Fruit fly (Drosophila melanogaster) whole organism, embryonic: ENCODE results near the gene Jhbp12.

Experiments used
- Blimp-1 ChIP-seq: fragments of 200-800 bp; sonication (Bioruptor generic); optimal IDR thresholded peaks from 3 replicates; lab custom pipeline; 2018; ENCODE audit warnings: missing biosample characterization, missing genetic modification characterization, mild to moderate bottlenecking, moderate library complexity, missing genetic modification reagents
- CG10366 ChIP-seq: fragments of 200-800 bp; sonication (Bioruptor generic); IDR thresholded peaks from 2 replicates; pipeline ENCODE4 v1.3.6; 2022; ENCODE audit warnings: missing biosample characterization, missing genetic modification characterization
- CG11696 ChIP-seq: fragments of 200-800 bp; sonication (Bioruptor generic); IDR thresholded peaks from 2 replicates; pipeline ENCODE4 v1.3.6; 2022; ENCODE audit warnings: missing biosample characterization, missing genetic modification characterization
- CG1233 ChIP-seq: fragments of 200-800 bp; sonication (Bioruptor generic); optimal IDR thresholded peaks from 4 replicates; lab custom pipeline; 2018; ENCODE audit warnings: missing biosample characterization, mild to moderate bottlenecking, missing genetic modification characterization
- CG13296 ChIP-seq: fragments of 200-800 bp; sonication (Bioruptor generic); optimal IDR thresholded peaks from 3 replicates; lab custom pipeline; 2018; ENCODE audit warnings: missing biosample characterization, mild to moderate bottlenecking, missing genetic modification characterization
- CG13424 ChIP-seq: fragments of 200-800 bp; sonication (Bioruptor generic); optimal IDR thresholded peaks from 2 replicates; lab custom pipeline; 2019; ENCODE audit warnings: missing biosample characterization, mild to moderate bottlenecking, missing genetic modification characterization, moderate library complexity
- CG14710 ChIP-seq: fragments of 200-800 bp; sonication (Bioruptor generic); optimal IDR thresholded peaks from 3 replicates; lab custom pipeline; 2019; ENCODE audit warnings: missing biosample characterization, mild to moderate bottlenecking, missing genetic modification characterization, moderate library complexity
- CG15514 ChIP-seq: fragments of 200-800 bp; sonication (Bioruptor generic); optimal IDR thresholded peaks from 3 replicates; lab custom pipeline; 2017; ENCODE audit warnings: missing biosample characterization, missing genetic modification characterization, mild to moderate bottlenecking, moderate library complexity, missing genetic modification reagents
- CG16863 ChIP-seq: fragments of 200-800 bp; sonication (Bioruptor generic); optimal IDR thresholded peaks from 3 replicates; lab custom pipeline; 2016; ENCODE audit warnings: missing biosample characterization, missing genetic modification characterization
- CG2120 ChIP-seq: fragments of 200-800 bp; sonication (Bioruptor generic); optimal IDR thresholded peaks from 3 replicates; lab custom pipeline; 2016; ENCODE audit warnings: missing biosample characterization, missing genetic modification characterization
- CG3065 ChIP-seq: fragments of 200-800 bp; sonication (Bioruptor generic); optimal IDR thresholded peaks from 2 replicates; lab custom pipeline; 2016; ENCODE audit warnings: missing biosample characterization, missing genetic modification characterization
- CG3281 ChIP-seq: fragments of 200-800 bp; sonication (Bioruptor generic); optimal IDR thresholded peaks from 3 replicates; lab custom pipeline; 2017; ENCODE audit warnings: missing biosample characterization, mild to moderate bottlenecking, missing genetic modification characterization
- CG34224 ChIP-seq: fragments of 200-800 bp; sonication (Bioruptor generic); IDR thresholded peaks from 3 replicates; pipeline ENCODE4 v1.3.6; 2022; ENCODE audit warnings: missing biosample characterization, missing genetic modification characterization; ENCODE audit not compliant: partially characterized antibody
- CG34376 ChIP-seq: fragments of 200-800 bp; sonication (Bioruptor generic); optimal IDR thresholded peaks from 2 replicates; lab custom pipeline; 2018; ENCODE audit warnings: missing biosample characterization, mild to moderate bottlenecking, missing genetic modification characterization
- CG3995 ChIP-seq: fragments of 200-800 bp; sonication (Bioruptor generic); optimal IDR thresholded peaks from 3 replicates; lab custom pipeline; 2016; ENCODE audit warnings: missing biosample characterization, missing genetic modification characterization
- CG6765 ChIP-seq: fragments of 200-800 bp; sonication (Bioruptor generic); optimal IDR thresholded peaks from 3 replicates; lab custom pipeline; 2017; ENCODE audit warnings: missing biosample characterization, mild to moderate bottlenecking, missing genetic modification characterization
- CG6813 ChIP-seq: fragments of 200-800 bp; sonication (Bioruptor generic); optimal IDR thresholded peaks from 2 replicates; lab custom pipeline; 2017; ENCODE audit warnings: missing biosample characterization, missing genetic modification characterization, mild to moderate bottlenecking, moderate library complexity, missing genetic modification reagents
- CG7271 ChIP-seq: fragments of 200-800 bp; sonication (Bioruptor generic); optimal IDR thresholded peaks from 2 replicates; lab custom pipeline; 2018; ENCODE audit warnings: missing biosample characterization, mild to moderate bottlenecking, missing genetic modification characterization, moderate library complexity
- CG7786 ChIP-seq: fragments of 200-800 bp; sonication (Bioruptor generic); optimal IDR thresholded peaks from 2 replicates; lab custom pipeline; 2016; ENCODE audit warnings: missing biosample characterization, missing genetic modification characterization
- CG8290 ChIP-seq, 3 experiments: fragments of 200-800 bp; sonication (Bioruptor generic); optimal IDR thresholded peaks; 2 replicates each; lab custom pipeline; 2016 to 2019; ENCODE audit warnings: missing biosample characterization in 3 of 3, missing genetic modification characterization in 3 of 3, mild to moderate bottlenecking in 2 of 3, moderate library complexity in 1 of 3
- Chrac-16 ChIP-seq: fragments of 200-800 bp; sonication (Bioruptor generic); optimal IDR thresholded peaks from 3 replicates; lab custom pipeline; 2016; ENCODE audit warnings: missing biosample characterization, missing genetic modification characterization
- D19A ChIP-seq: fragments of 200-800 bp; optimal IDR thresholded peaks from 3 replicates; lab custom pipeline; 2019; ENCODE audit warnings: missing biosample characterization, mild to moderate bottlenecking, missing genetic modification characterization, moderate library complexity
- D19B ChIP-seq: fragments of 200-800 bp; sonication (Bioruptor generic); optimal IDR thresholded peaks from 2 replicates; lab custom pipeline; 2017; ENCODE audit warnings: missing biosample characterization, mild to moderate bottlenecking, missing genetic modification characterization
- Dbx ChIP-seq: fragments of 200-800 bp; sonication (Bioruptor generic); IDR thresholded peaks from 3 replicates; pipeline ENCODE4 v1.3.6; 2022; ENCODE audit warnings: missing biosample characterization, missing genetic modification characterization
- Eip74EF ChIP-seq, 2 experiments: fragments of 200-800 bp in 1 of 2; fragments of >200 bp in 1 of 2; sonication (Bioruptor generic) in 1 of 2; optimal IDR thresholded peaks; 2 replicates each; lab custom pipeline; 2017 to 2019; ENCODE audit warnings: missing biosample characterization in 2 of 2, missing genetic modification characterization in 2 of 2, mild to moderate bottlenecking in 1 of 2, moderate library complexity in 1 of 2
- GATAe ChIP-seq: fragments of 200-800 bp; sonication (Bioruptor generic); conservative IDR thresholded peaks from 2 replicates; pipeline ENCODE4 v1.3.6; 2022; ENCODE audit warnings: missing biosample characterization, missing genetic modification characterization
- Hey ChIP-seq: fragments of 200-800 bp; sonication (Bioruptor generic); optimal IDR thresholded peaks from 3 replicates; lab custom pipeline; 2018; ENCODE audit warnings: missing biosample characterization, mild to moderate bottlenecking, missing genetic modification characterization
- Hmr ChIP-seq: fragments of 200-800 bp; sonication (Bioruptor generic); optimal IDR thresholded peaks from 3 replicates; lab custom pipeline; 2017; ENCODE audit warnings: mild to moderate bottlenecking, missing biosample characterization, missing genetic modification reagents, missing genetic modification characterization
- Nf-YC ChIP-seq: fragments of 200-800 bp; optimal IDR thresholded peaks from 3 replicates; lab custom pipeline; 2019; ENCODE audit warnings: missing biosample characterization, mild to moderate bottlenecking, missing genetic modification characterization, moderate library complexity
- PHDP ChIP-seq: fragments of 200-800 bp; sonication (Bioruptor generic); optimal IDR thresholded peaks from 3 replicates; lab custom pipeline; 2018; ENCODE audit warnings: missing biosample characterization, mild to moderate bottlenecking, missing genetic modification characterization, moderate library complexity
- Pdp1 ChIP-seq, 2 experiments: fragments of 200-800 bp; sonication (Bioruptor generic); optimal IDR thresholded peaks; 3 replicates each; lab custom pipeline; 2016; ENCODE audit warnings: missing biosample characterization in 2 of 2, missing genetic modification characterization in 2 of 2, mild to moderate bottlenecking in 1 of 2, moderate library complexity in 1 of 2
- Sry-δ ChIP-seq: fragments of 200-800 bp; sonication (Bioruptor generic); optimal IDR thresholded peaks from 2 replicates; lab custom pipeline; 2016; ENCODE audit warnings: missing biosample characterization, missing genetic modification characterization
- Xrp1 ChIP-seq: fragments of 200-800 bp; sonication (Bioruptor generic); IDR thresholded peaks from 2 replicates; pipeline ENCODE4 v1.3.6; 2022; ENCODE audit warnings: missing biosample characterization, missing genetic modification characterization
- ab ChIP-seq: fragments of 200-800 bp; sonication (Bioruptor generic); optimal IDR thresholded peaks from 2 replicates; lab custom pipeline; 2016; ENCODE audit warnings: missing biosample characterization, missing genetic modification characterization
- ato ChIP-seq: fragments of 200-800 bp; sonication (Bioruptor generic); IDR thresholded peaks from 2 replicates; pipeline ENCODE4 v1.3.6; 2022; ENCODE audit warnings: missing biosample characterization, missing genetic modification characterization; ENCODE audit not compliant: partially characterized antibody
- bcd ChIP-seq: fragments of 200-800 bp; sonication (Bioruptor generic); optimal IDR thresholded peaks from 2 replicates; lab custom pipeline; 2017; ENCODE audit warnings: missing biosample characterization, mild to moderate bottlenecking, missing genetic modification characterization
- cwo ChIP-seq: fragments of 200-800 bp; sonication (Bioruptor generic); optimal IDR thresholded peaks from 3 replicates; lab custom pipeline; 2017; ENCODE audit warnings: missing biosample characterization, missing genetic modification characterization, mild to moderate bottlenecking, moderate library complexity, missing genetic modification reagents
- en ChIP-seq: fragments of 200-800 bp; sonication (Bioruptor generic); optimal IDR thresholded peaks from 2 replicates; lab custom pipeline; 2016; ENCODE audit warnings: missing biosample characterization, missing genetic modification characterization
- exex ChIP-seq: fragments of 200-800 bp; sonication (Bioruptor generic); optimal IDR thresholded peaks from 4 replicates; lab custom pipeline; 2018; ENCODE audit warnings: missing biosample characterization, mild to moderate bottlenecking, missing genetic modification characterization, moderate library complexity
- fd96Cb ChIP-seq: fragments of 200-800 bp; sonication (Bioruptor generic); optimal IDR thresholded peaks from 2 replicates; lab custom pipeline; 2018; ENCODE audit warnings: missing biosample characterization, mild to moderate bottlenecking, missing genetic modification characterization, moderate library complexity
- grn ChIP-seq: fragments of 200-800 bp; sonication (Bioruptor generic); optimal IDR thresholded peaks from 3 replicates; lab custom pipeline; 2017; ENCODE audit warnings: missing biosample characterization, missing genetic modification characterization
- gsb ChIP-seq: fragments of 200-800 bp; sonication (Bioruptor generic); IDR thresholded peaks from 2 replicates; pipeline ENCODE4 v1.3.6; 2022; ENCODE audit warnings: missing biosample characterization, missing genetic modification characterization
- lab ChIP-seq: fragments of 200-800 bp; sonication (Bioruptor generic); optimal IDR thresholded peaks from 3 replicates; lab custom pipeline; 2017; ENCODE audit warnings: missing biosample characterization, missing genetic modification characterization, mild to moderate bottlenecking, moderate library complexity, missing genetic modification reagents
- mam ChIP-seq: fragments of 200-800 bp; sonication (Bioruptor generic); optimal IDR thresholded peaks from 3 replicates; lab custom pipeline; 2016; ENCODE audit warnings: missing biosample characterization, missing genetic modification characterization
- mirr ChIP-seq: fragments of 200-800 bp; sonication (Bioruptor generic); optimal IDR thresholded peaks from 3 replicates; lab custom pipeline; 2018; ENCODE audit warnings: missing biosample characterization, mild to moderate bottlenecking, missing genetic modification characterization
- ranshi ChIP-seq: fragments of 200-800 bp; sonication (Bioruptor generic); IDR thresholded peaks from 2 replicates; pipeline ENCODE4 v1.3.6; 2022; ENCODE audit warnings: missing biosample characterization, missing genetic modification characterization
- sd ChIP-seq: fragments of 200-800 bp; sonication (Bioruptor generic); optimal IDR thresholded peaks from 3 replicates; lab custom pipeline; 2018; ENCODE audit warnings: missing biosample characterization, mild to moderate bottlenecking, missing genetic modification characterization, moderate library complexity
- sens ChIP-seq: fragments of 200-800 bp; sonication (Bioruptor generic); peaks from one replicate; lab custom pipeline; 2016; ENCODE audit warnings: missing biosample characterization, missing genetic modification characterization
- seq ChIP-seq: fragments of 200-800 bp; sonication (Bioruptor generic); IDR thresholded peaks from 2 replicates; pipeline ENCODE4 v1.3.6; 2022; ENCODE audit warnings: missing biosample characterization, missing genetic modification characterization
- tgo ChIP-seq: fragments of 200-800 bp; sonication (Bioruptor generic); IDR thresholded peaks from 3 replicates; pipeline ENCODE4 v1.3.6; 2022; ENCODE audit warnings: missing biosample characterization, missing genetic modification characterization

Jhbp12 gene

DNA sequence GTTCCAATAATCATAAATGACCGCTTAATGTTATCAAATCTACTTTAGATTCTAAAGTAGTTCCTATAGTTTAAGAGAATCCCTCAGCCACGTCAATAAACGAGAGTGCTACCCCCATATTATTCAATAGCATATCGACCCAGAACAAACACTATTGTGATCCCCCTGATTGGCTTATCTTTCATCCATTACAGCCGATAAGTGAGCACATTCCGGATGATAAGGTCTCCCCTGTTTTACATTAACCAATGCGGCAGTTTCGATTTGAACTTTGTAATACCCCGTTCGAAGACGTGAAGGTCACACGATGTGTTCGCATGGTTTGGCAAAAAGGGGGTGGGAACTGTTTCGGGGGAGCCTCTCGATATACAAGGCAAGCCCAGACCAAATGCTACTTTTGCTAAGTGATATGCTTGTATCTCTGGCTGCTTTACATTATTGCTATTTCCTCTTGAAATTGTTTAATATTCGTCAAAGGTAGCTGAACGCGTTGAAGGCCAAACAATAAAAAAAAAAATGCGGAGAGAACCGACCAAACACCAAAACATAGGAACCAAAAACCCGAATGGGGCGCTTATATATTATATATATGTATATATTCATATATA, 39.7 kb downstream of the Jhbp12 start (continued):
- TF ChIP-seq mirr (GFP tag; lab: Kevin White, UChicago) (peak; percentile 92), CG34224 (no peak), tgo (GFP tag; lab: Robert Waterston, UW) (no peak), CG14710 (no peak), CG6813 (GFP tag; lab: Kevin White, UChicago) (peak; percentile 8), bcd (no peak), CG1233 (peak; percentile 2), CG11696 (no peak), Nf-YC (peak; percentile 46), Dbx (GFP tag; lab: Robert Waterston, UW) (peak; percentile 27; the same call in 1 of the 3 replicates), ato (GFP tag; lab: Robert Waterston, UW) (no peak), cwo (GFP tag; lab: Kevin White, UChicago) (peak; percentile 17), CG7271 (tag; lab: Kevin White, UChicago) (no peak), lab (GFP tag; lab: Kevin White, UChicago) (peak; percentile 28), mam (no peak), CG8290 (GFP tag; optimal IDR thresholded peaks at IDR 0.05; lab: Kevin White, UChicago) (no peak), CG8290 (tag; optimal IDR thresholded peaks at IDR 0.05; lab: Kevin White, UChicago) (peak in 1 of 2 experiments; percentile 37), CG34376 (GFP tag; lab: Kevin White, UChicago) (peak; percentile 73), PHDP (tag; lab: Kevin White, UChicago) (no peak), D19B (peak; percentile 3), CG13296 (GFP tag; lab: Kevin White, UChicago) (peak; percentile 16), ab (GFP tag; lab: Kevin White, UChicago) (no peak), exex (tag; lab: Kevin White, UChicago) (peak; percentile 82), CG3065 (GFP tag; lab: Kevin White, UChicago) (no peak), grn (GFP tag; lab: Kevin White, UChicago) (peak; percentile 95), gsb (GFP tag; lab: Robert Waterston, UW) (peak; percentile 10; the same call in 1 of the 2 replicates), seq (GFP tag; lab: Robert Waterston, UW) (no peak), ranshi (GFP tag; lab: Robert Waterston, UW) (no peak), Eip74EF (GFP tag; optimal IDR thresholded peaks at IDR 0.05; lab: Kevin White, UChicago) (peak in 1 of 2 experiments; percentile 48), CG15514 (no peak), Xrp1 (GFP tag; lab: Robert Waterston, UW) (no peak), D19A (no peak), CG2120 (no peak), sd (peak; percentile 93), en (GFP tag; lab: Kevin White, UChicago) (no peak), GATAe (GFP tag; lab: Robert Waterston, UW) (0 out of 2 replicates have a peak, but pooled peaks have one; percentile 38), Pdp1 (GFP tag; optimal IDR thresholded peaks at IDR 0.05; lab: Kevin White, UChicago) (peak in 1 of 2 experiments; percentile 77), CG7786 (GFP tag; lab: Kevin White, UChicago) (no peak), CG3281 (peak; percentile 28)

DNA sequence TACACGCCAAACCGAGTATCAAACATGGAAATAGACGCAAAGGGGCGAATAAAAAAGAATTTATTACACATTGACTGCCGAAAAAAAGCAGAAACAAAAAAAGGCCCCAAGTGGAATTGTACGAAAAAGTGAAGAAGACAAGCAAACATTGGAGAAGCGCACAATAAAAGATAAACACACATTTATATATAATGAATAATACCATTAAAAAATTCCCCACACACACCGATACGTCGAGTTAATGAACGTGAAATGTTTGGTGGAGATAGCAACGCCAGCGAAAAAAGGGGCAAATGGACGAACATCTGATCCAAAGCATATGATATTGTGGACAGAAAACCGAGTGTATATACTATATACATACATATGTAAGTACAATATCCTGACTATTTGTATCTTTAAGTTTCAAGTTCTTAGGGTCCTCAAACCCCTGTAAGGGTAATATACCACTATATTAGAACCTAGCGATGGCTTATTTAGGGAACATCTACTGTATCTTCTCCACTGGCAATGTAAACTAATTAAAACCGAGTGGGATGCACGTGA, 40.3 kb downstream of the Jhbp12 start:
- TF ChIP-seq Blimp-1 (no peak), sens (GFP tag; lab: Kevin White, UChicago) (peak; percentile 64), CG13424 (no peak), CG6765 (GFP tag; lab: Kevin White, UChicago) (no peak), Hmr (peak; percentile 16), CG10366 (GFP tag; lab: Robert Waterston, UW) (no peak), Hey (no peak), Chrac-16 (GFP tag; lab: Kevin White, UChicago) (no peak), fd96Cb (no peak), CG16863 (GFP tag; lab: Kevin White, UChicago) (no peak), CG3995 (no peak), Sry-δ (GFP tag; lab: Kevin White, UChicago) (no peak)
